Fruit fly (Drosophila melanogaster) whole organism, pupa: ENCODE data around the gene Klp64D.

Experiments
- CG10348 ChIP-seq: fragments of 200-800 bp; sonication (Bioruptor generic); IDR thresholded peaks from 2 replicates; pipeline ENCODE4 v1.3.6; 2022; ENCODE audit warnings: missing biosample characterization, missing genetic modification characterization
- CG12605 ChIP-seq: fragments of 200-800 bp; sonication (Bioruptor generic); IDR thresholded peaks from 2 replicates; pipeline ENCODE4 v1.3.6; 2022; ENCODE audit warnings: missing biosample characterization, missing genetic modification characterization
- CG13204 ChIP-seq: fragments of 200-800 bp; sonication (Bioruptor generic); optimal IDR thresholded peaks from 2 replicates; lab custom pipeline; 2018; ENCODE audit warnings: missing biosample characterization, mild to moderate bottlenecking, missing genetic modification characterization, moderate library complexity
- CG14655 ChIP-seq: fragments of 200-800 bp; sonication (Bioruptor generic); optimal IDR thresholded peaks from 3 replicates; lab custom pipeline; 2017; ENCODE audit warnings: mild to moderate bottlenecking, missing biosample characterization, missing genetic modification reagents, missing genetic modification characterization
- CG15710 ChIP-seq: fragments of 200-800 bp; sonication (Bioruptor generic); optimal IDR thresholded peaks from 2 replicates; lab custom pipeline; 2018; ENCODE audit warnings: missing biosample characterization, mild to moderate bottlenecking, missing genetic modification characterization, moderate library complexity
- CG17806 ChIP-seq: fragments of 200-800 bp; sonication (Bioruptor generic); optimal IDR thresholded peaks from 2 replicates; lab custom pipeline; 2018; ENCODE audit warnings: missing biosample characterization, mild to moderate bottlenecking, missing genetic modification characterization, moderate library complexity
- CG32121 ChIP-seq: fragments of 200-800 bp; sonication (Bioruptor generic); IDR thresholded peaks from 2 replicates; pipeline ENCODE4 v1.3.6; 2022; ENCODE audit warnings: missing biosample characterization, missing genetic modification characterization
- CG34367 ChIP-seq: fragments of 200-800 bp; sonication (Bioruptor generic); optimal IDR thresholded peaks from 2 replicates; lab custom pipeline; 2018; ENCODE audit warnings: missing biosample characterization, mild to moderate bottlenecking, missing genetic modification characterization
- CG4496 ChIP-seq: fragments of 200-800 bp; sonication (Bioruptor generic); IDR thresholded peaks from 3 replicates; pipeline ENCODE4 v1.3.6; 2022; ENCODE audit warnings: missing biosample characterization, missing genetic modification characterization
- CG8159 ChIP-seq: fragments of 200-800 bp; sonication (Bioruptor generic); optimal IDR thresholded peaks from 3 replicates; lab custom pipeline; 2018; ENCODE audit warnings: missing biosample characterization, mild to moderate bottlenecking, missing genetic modification characterization, moderate library complexity
- CG8301 ChIP-seq: fragments of 200-800 bp; sonication (Bioruptor generic); optimal IDR thresholded peaks from 2 replicates; lab custom pipeline; 2018; ENCODE audit warnings: missing biosample characterization, mild to moderate bottlenecking, missing genetic modification characterization
- CG9948 ChIP-seq: fragments of 200-800 bp; sonication (Bioruptor generic); optimal IDR thresholded peaks from 2 replicates; lab custom pipeline; 2018; ENCODE audit warnings: missing biosample characterization, mild to moderate bottlenecking, missing genetic modification characterization, moderate library complexity
- D1 ChIP-seq: fragments of 200-800 bp; sonication (Bioruptor generic); optimal IDR thresholded peaks from 2 replicates; lab custom pipeline; 2018; ENCODE audit warnings: missing biosample characterization, mild to moderate bottlenecking, missing genetic modification characterization, moderate library complexity
- EcR ChIP-seq: fragments of 200-800 bp; sonication (Bioruptor generic); optimal IDR thresholded peaks from 3 replicates; lab custom pipeline; 2019; ENCODE audit warnings: missing biosample characterization, missing genetic modification characterization, mild to moderate bottlenecking, moderate library complexity, missing genetic modification reagents
- Ets98B ChIP-seq: fragments of 200-800 bp; sonication (Bioruptor generic); IDR thresholded peaks from 2 replicates; pipeline ENCODE4 v1.3.6; 2022; ENCODE audit warnings: missing biosample characterization, missing genetic modification characterization
- Pif1A ChIP-seq: fragments of 200-800 bp; sonication (Bioruptor generic); optimal IDR thresholded peaks from 3 replicates; lab custom pipeline; 2016; ENCODE audit warnings: missing biosample characterization, missing genetic modification characterization
- Pif1B ChIP-seq: fragments of 200-800 bp; sonication (Bioruptor generic); optimal IDR thresholded peaks from 3 replicates; lab custom pipeline; 2016; ENCODE audit warnings: missing biosample characterization, missing genetic modification characterization
- Snoo ChIP-seq: fragments of 200-800 bp; sonication (Bioruptor generic); optimal IDR thresholded peaks from 3 replicates; lab custom pipeline; 2017; ENCODE audit warnings: missing biosample characterization, mild to moderate bottlenecking, missing genetic modification characterization, inconsistent platforms
- fd96Ca ChIP-seq: fragments of 200-800 bp; sonication (Bioruptor generic); IDR thresholded peaks from 3 replicates; pipeline ENCODE4 v1.3.6; 2022; ENCODE audit warnings: missing biosample characterization, missing genetic modification characterization
- gl ChIP-seq: fragments of 200-800 bp; sonication (Bioruptor generic); optimal IDR thresholded peaks from 2 replicates; lab custom pipeline; 2018; ENCODE audit warnings: missing biosample characterization, mild to moderate bottlenecking, missing genetic modification characterization
- rn ChIP-seq: fragments of 200-800 bp; sonication (Bioruptor generic); IDR thresholded peaks from 2 replicates; pipeline ENCODE4 v1.3.6; 2022; ENCODE audit warnings: missing biosample characterization, missing genetic modification characterization

Gene Klp64D

DNA sequence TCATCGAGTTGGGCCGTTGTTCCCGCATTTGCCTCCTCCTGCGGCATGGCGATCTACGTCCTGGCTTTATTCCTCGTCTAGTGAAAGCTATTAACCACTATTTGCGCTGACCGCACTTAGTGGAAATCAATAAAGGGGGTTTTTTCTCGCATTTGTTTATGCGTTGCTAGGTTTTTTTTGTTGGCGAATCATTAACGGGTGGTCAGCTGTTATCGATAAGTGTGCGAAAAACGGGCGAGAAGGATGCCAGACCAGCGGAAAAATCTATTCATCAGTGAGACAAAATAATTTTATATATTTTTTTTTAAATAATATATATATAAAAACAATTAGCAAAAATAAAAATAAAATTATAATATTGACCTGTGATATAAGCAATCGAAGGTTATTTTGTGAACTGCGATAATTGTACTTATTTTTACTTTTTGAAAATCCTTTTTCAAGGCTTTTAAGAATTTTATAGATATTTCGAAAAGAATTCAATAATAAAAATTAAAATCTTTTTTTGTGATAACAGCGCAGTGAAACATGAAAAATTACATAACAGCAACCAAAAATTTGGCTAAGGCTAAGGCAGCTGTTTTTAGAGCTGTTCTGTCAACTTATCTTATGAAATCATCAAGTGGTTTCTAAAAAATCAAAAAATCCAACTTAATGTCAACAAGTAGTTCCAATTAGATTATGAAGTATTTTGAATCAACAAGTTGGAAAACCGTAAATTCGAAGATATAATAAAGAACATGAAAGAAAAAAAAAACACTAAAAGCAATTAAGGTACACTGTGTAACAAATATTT lies at the start of gene Klp64D:
TSS of gene Klp64D (minus strand) at position 185 of the 796 bp plus-strand sequence.
- TF ChIP-seq CG4496 (GFP tag; lab: Robert Waterston, UW) (0 out of 3 replicates have a peak, but pooled peaks have one; percentile 18), CG15710 (tag; lab: Kevin White, UChicago) (peak; percentile 21), Ets98B (GFP tag; lab: Robert Waterston, UW) (no peak)

DNA sequence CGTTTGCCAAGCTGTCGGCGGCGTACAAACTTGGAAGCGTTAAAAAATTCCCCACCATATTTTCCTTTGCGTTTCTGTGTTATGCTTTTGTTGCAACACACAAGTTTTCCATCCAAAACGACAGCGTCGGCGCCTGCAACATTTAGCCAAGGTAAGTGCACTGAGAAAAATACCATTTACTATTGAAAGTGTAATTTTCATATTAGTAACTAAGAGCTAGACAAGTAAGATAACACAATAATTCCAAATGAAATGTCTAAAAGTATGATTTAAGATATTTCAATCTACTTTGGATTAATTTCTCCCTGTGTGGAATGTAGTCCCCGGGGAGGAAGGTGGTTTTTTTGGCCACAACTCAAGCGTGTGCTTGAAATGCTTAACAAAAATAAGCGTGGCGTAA lies 26.6 kb upstream of the Klp64D start:
- TF ChIP-seq CG14655 (GFP tag; lab: Kevin White, UChicago) (no peak), rn (GFP tag; lab: Robert Waterston, UW) (no peak), CG8301 (tag; lab: Kevin White, UChicago) (no peak), EcR (no peak), CG4496 (GFP tag; lab: Robert Waterston, UW) (peak; percentile 77), Pif1B (GFP tag; lab: Kevin White, UChicago) (no peak), Snoo (tag; lab: Kevin White, UChicago) (no peak), CG10348 (GFP tag; lab: Robert Waterston, UW) (no peak), D1 (tag; lab: Kevin White, UChicago) (no peak), CG15710 (tag; lab: Kevin White, UChicago) (no peak), CG9948 (tag; lab: Kevin White, UChicago) (no peak), CG8159 (tag; lab: Kevin White, UChicago) (no peak), gl (tag; lab: Kevin White, UChicago) (no peak), CG13204 (GFP tag; lab: Kevin White, UChicago) (no peak), CG34367 (tag; lab: Kevin White, UChicago) (no peak), Ets98B (GFP tag; lab: Robert Waterston, UW) (peak; percentile 61), CG17806 (tag; lab: Kevin White, UChicago) (no peak), fd96Ca (0 out of 3 replicates have a peak, but pooled peaks have one; percentile 28), Pif1A (GFP tag; lab: Kevin White, UChicago) (no peak), CG32121 (GFP tag; lab: Robert Waterston, UW) (no peak; the same call in 1 of the 2 replicates), CG12605 (no peak)
- TF ChIP-seq, all 21 proteins: peak for 3

DNA sequence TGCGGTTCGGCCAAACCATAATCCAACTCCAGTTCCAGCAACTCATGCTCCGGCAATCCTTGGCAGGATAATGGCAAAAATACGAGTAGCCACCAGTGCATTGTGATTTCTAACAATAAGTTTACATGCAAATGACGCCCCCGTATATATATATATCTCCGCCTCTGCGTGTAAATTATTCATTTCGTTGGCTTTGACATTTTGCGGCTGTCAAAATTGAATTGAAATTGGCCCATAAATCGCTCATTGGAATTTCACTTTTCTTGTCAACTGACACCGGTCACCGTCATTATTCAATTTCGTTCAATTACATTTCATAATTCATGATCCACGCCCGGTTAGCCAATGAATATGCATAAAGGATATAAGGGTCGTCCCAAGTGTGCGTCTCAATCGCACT lies 23.5 kb upstream of the Klp64D start, which contains the start of gene Ir64a:
TSS of gene Ir64a (minus strand) at position 101 of the 400 bp plus-strand sequence.
- TF ChIP-seq CG9948 (tag; lab: Kevin White, UChicago) (no peak), CG15710 (tag; lab: Kevin White, UChicago) (no peak), CG10348 (GFP tag; lab: Robert Waterston, UW) (no peak)

DNA sequence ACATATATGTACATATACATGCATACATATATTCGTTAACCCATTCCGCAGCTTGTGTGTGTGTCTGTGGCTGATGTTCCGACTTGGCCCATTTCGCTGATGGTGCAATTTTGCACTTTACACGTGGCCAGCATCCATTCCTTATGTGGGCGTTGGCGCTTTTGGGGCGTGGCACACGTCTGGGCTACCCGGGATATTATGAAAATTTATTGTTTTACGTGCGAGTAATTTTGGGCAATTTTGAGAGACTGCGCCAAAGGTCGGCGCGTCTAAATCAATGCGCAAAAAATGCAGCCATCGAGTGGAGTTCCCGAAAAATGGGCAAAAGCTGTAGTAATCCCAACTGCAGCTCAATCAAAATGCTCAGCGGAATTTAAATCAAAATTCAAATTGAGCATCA lies 12.9 kb upstream of the Klp64D start:
- TF ChIP-seq Snoo (tag; lab: Kevin White, UChicago) (no peak), CG14655 (GFP tag; lab: Kevin White, UChicago) (no peak), CG9948 (tag; lab: Kevin White, UChicago) (no peak), CG8159 (tag; lab: Kevin White, UChicago) (no peak), fd96Ca (no peak), Pif1A (GFP tag; lab: Kevin White, UChicago) (no peak), CG12605 (no peak), CG13204 (GFP tag; lab: Kevin White, UChicago) (no peak), D1 (tag; lab: Kevin White, UChicago) (no peak), rn (GFP tag; lab: Robert Waterston, UW) (no peak), gl (tag; lab: Kevin White, UChicago) (no peak), EcR (no peak), Pif1B (GFP tag; lab: Kevin White, UChicago) (no peak), CG15710 (tag; lab: Kevin White, UChicago) (no peak), CG17806 (tag; lab: Kevin White, UChicago) (no peak), CG4496 (GFP tag; lab: Robert Waterston, UW) (no peak), CG8301 (tag; lab: Kevin White, UChicago) (no peak), CG32121 (GFP tag; lab: Robert Waterston, UW) (no peak)

DNA sequence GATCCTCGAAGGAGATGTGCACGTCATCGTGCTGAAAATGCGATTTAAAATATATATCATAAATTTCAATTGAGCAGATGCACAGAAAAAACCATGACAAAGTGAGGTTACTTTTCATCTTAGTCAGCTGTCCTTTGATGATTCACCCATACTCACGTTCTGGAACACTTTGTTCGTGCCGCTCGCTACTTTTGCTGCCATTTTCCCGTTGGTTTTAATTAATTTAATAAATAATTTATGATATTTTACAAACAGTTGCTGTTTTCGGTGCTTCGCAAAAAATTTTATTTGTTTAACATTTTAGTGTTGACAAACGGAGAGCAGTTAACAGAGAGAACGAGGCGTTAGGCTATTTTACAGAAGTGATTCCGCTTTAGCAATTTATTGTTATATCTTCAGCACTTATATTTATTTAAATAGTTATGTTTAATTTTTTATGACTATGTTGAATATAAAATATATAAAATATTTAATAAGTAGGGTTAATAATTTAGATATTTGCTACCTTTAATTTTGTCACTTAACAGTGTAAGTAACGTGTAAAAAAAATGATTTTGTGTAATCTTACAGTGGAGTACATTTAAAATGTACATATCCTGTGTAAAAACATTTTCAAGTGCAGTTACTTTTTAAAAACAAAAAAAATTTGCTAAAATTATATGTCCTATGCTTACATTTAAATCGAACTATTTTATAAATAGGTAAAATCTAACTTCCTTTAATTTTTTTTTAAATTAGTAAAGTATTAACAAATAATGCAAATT lies 8.7 kb upstream of the Klp64D start, which contains the start of gene Pfdn4:
TSS of gene Pfdn4 (minus strand) at position 265 of the 764 bp plus-strand sequence.
- TF ChIP-seq Snoo (tag; lab: Kevin White, UChicago): no peak
- TF ChIP-seq CG10348 (GFP tag; lab: Robert Waterston, UW): no peak
- TF ChIP-seq CG4496 (GFP tag; lab: Robert Waterston, UW): no peak
- no peak for TF ChIP-seq fd96Ca
- no peak for TF ChIP-seq CG13204 (GFP tag; lab: Kevin White, UChicago)
- no peak for TF ChIP-seq CG15710 (tag; lab: Kevin White, UChicago)
- no peak for TF ChIP-seq CG12605
- peak; percentile 12 for TF ChIP-seq Pif1B (GFP tag; lab: Kevin White, UChicago)
- TF ChIP-seq CG8301 (tag; lab: Kevin White, UChicago): no peak
- TF ChIP-seq Ets98B (GFP tag; lab: Robert Waterston, UW): no peak
- TF ChIP-seq CG8159 (tag; lab: Kevin White, UChicago): no peak
- peak; percentile 42 for TF ChIP-seq D1 (tag; lab: Kevin White, UChicago)
- TF ChIP-seq CG32121 (GFP tag; lab: Robert Waterston, UW): no peak
- no peak for TF ChIP-seq gl (tag; lab: Kevin White, UChicago)
- TF ChIP-seq EcR: no peak
